Fruit fly (Drosophila melanogaster) Kc167 (cell line): Measurements from ENCODE around the gene CG3527.

Source experiments
- Myc ChIP-seq: fragments of >200 bp; optimal IDR thresholded peaks from 2 replicates; lab custom pipeline; 2017; ENCODE audit warnings: missing external identifiers
- Sin3A ChIP-seq: fragments of >200 bp; optimal IDR thresholded peaks from 2 replicates; lab custom pipeline; 2018; ENCODE audit warnings: missing external identifiers
- h ChIP-seq: fragments of >200 bp; optimal IDR thresholded peaks from 3 replicates; lab custom pipeline; 2018; ENCODE audit warnings: missing external identifiers
- insv ChIP-seq: fragments of >200 bp; optimal IDR thresholded peaks from 3 replicates; lab custom pipeline; 2018; ENCODE audit warnings: missing external identifiers
- psq ChIP-seq: fragments of >200 bp; optimal IDR thresholded peaks from 2 replicates; lab custom pipeline; 2017; ENCODE audit warnings: missing external identifiers
- ttk ChIP-seq: sonication (Bioruptor generic); optimal IDR thresholded peaks from 2 replicates; lab custom pipeline; 2017; ENCODE audit warnings: missing external identifiers

Gene CG3527

dm6 chrX:4588981-4589380, 37.2 kb downstream of the CG3527 start:
- TF ChIP-seq ttk (lab: Kevin White, UChicago), result no peak
- TF ChIP-seq Myc (lab: Kevin White, UChicago), result no peak
- no peak for TF ChIP-seq psq (lab: Kevin White, UChicago)
- TF ChIP-seq h (lab: Kevin White, UChicago), result no peak
- TF ChIP-seq insv (lab: Kevin White, UChicago), result no peak
- no peak for TF ChIP-seq Sin3A (lab: Kevin White, UChicago)

dm6 chrX:4589951-4590771, 38.4 kb downstream of the CG3527 start:
- TF ChIP-seq h (lab: Kevin White, UChicago) (no peak), psq (lab: Kevin White, UChicago) (no peak), insv (lab: Kevin White, UChicago) (no peak), ttk (lab: Kevin White, UChicago) (no peak), Myc (lab: Kevin White, UChicago) (no peak), Sin3A (lab: Kevin White, UChicago) (no peak)

- TF ChIP-seq Sin3A (lab: Kevin White, UChicago) (no peak), psq (lab: Kevin White, UChicago) (no peak), Myc (lab: Kevin White, UChicago) (no peak), insv (lab: Kevin White, UChicago) (no peak), h (lab: Kevin White, UChicago) (no peak)
These were observed 38.9 kb downstream of the CG3527 start for dm6 chrX:4590772-4591064.

- TF ChIP-seq insv (lab: Kevin White, UChicago) (no peak), ttk (lab: Kevin White, UChicago) (no peak), psq (lab: Kevin White, UChicago) (no peak), Sin3A (lab: Kevin White, UChicago) (no peak), h (lab: Kevin White, UChicago) (no peak), Myc (lab: Kevin White, UChicago) (no peak)
These were observed 40.5 kb downstream of the CG3527 start for dm6 chrX:4592258-4592657.

- TF ChIP-seq Myc (lab: Kevin White, UChicago) (no peak), insv (lab: Kevin White, UChicago) (no peak), h (lab: Kevin White, UChicago) (no peak), psq (lab: Kevin White, UChicago) (no peak), ttk (lab: Kevin White, UChicago) (no peak), Sin3A (lab: Kevin White, UChicago) (no peak)
These were observed 44.9 kb downstream of the CG3527 start for dm6 chrX:4596467-4597183.

- no peak for TF ChIP-seq Sin3A (lab: Kevin White, UChicago)
- TF ChIP-seq insv (lab: Kevin White, UChicago), result no peak
- no peak for TF ChIP-seq ttk (lab: Kevin White, UChicago)
- no peak for TF ChIP-seq Myc (lab: Kevin White, UChicago)
- no peak for TF ChIP-seq h (lab: Kevin White, UChicago)
- TF ChIP-seq psq (lab: Kevin White, UChicago), result no peak
These were observed 48.2 kb downstream of the CG3527 start for dm6 chrX:4599897-4600469.
